Worm (Caenorhabditis elegans) whole organism, early embryonic: ENCODE results near the gene C34B4.4.

ENCODE experiments used
- F13C5.2 ChIP-seq: sonication (generic microtip); optimal IDR thresholded peaks from 2 replicates; lab custom pipeline; 2017; ENCODE audit warnings: mild to moderate bottlenecking, missing genetic modification characterization, inconsistent platforms, missing compliant biosample characterization
- ceh-36 ChIP-seq: sonication (generic microtip); optimal IDR thresholded peaks from 2 replicates; lab custom pipeline; 2016; ENCODE audit warnings: missing genetic modification characterization, inconsistent platforms, missing compliant biosample characterization
- hmg-4 ChIP-seq: fragments of 200-800 bp; sonication (Bioruptor generic); optimal IDR thresholded peaks from 2 replicates; lab custom pipeline; 2018; ENCODE audit warnings: mild to moderate bottlenecking, missing genetic modification characterization, missing compliant biosample characterization
- scrt-1 ChIP-seq: fragments of 200-800 bp; sonication (Bioruptor generic); IDR thresholded peaks from 2 replicates; pipeline ENCODE4 v1.3.6; 2022; ENCODE audit warnings: missing genetic modification characterization, missing compliant biosample characterization
- tbx-11 ChIP-seq: fragments of 200-800 bp; sonication (Bioruptor generic); IDR thresholded peaks from 2 replicates; pipeline ENCODE4 v1.3.6; 2022; ENCODE audit warnings: missing genetic modification characterization, missing compliant biosample characterization

DNA sequence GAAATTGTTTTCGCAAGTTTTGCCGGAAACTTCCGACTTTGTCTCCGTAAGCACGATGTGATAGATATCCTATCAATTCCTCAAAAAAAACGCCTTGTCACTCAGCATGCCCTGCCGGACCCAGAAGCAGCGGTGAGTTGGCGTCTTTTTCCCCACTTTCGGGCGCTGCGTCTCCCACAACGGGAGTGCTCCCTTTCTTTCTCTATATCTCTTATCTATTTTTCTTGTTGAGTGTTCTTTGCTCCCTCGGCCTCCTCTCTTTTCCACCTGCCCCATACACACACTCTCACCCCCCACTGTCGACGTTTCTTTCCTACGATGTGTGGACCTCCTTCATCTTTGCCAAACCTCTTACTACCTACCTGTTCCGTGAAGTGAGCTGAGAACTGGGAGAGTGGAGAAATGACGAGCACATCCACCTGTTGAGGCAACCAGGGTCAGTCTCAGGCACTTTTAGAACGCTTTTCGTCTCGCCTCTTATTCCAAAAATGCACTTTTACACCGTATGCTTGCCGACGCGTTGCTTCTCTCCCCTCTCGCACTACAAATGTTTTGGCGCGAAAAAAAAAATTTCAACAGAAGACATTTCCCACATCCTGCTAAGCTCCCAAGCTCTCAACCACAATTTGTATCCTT, 4.2 kb upstream of the C34B4.4 start:
- TF ChIP-seq F13C5.2 (tag; lab: Kevin White, UChicago), result no peak
- peak; percentile 23 for TF ChIP-seq hmg-4 (GFP tag; lab: Kevin White, UChicago)
- no peak for TF ChIP-seq ceh-36 (tag; lab: Kevin White, UChicago)
- TF ChIP-seq tbx-11 (GFP tag; lab: Robert Waterston, UW), result no peak
- no peak for TF ChIP-seq scrt-1 (GFP tag; lab: Robert Waterston, UW)
